Worm (Caenorhabditis elegans) whole organism, late embryonic: Measurements from ENCODE around the gene slc-36.5.

ENCODE experiments used
- T23F11.4 ChIP-seq: fragments of 200-800 bp; sonication (Bioruptor generic); optimal IDR thresholded peaks from 2 replicates; lab custom pipeline; 2018; ENCODE audit warnings: mild to moderate bottlenecking, missing genetic modification characterization, missing compliant biosample characterization
- ceh-2 ChIP-seq: sonication (generic microtip); optimal IDR thresholded peaks from 2 replicates; lab custom pipeline; 2016; ENCODE audit warnings: missing genotype, missing genetic modification characterization, missing compliant biosample characterization
- ceh-45 ChIP-seq: fragments of 200-800 bp; sonication (Bioruptor generic); IDR thresholded peaks from 2 replicates; pipeline ENCODE4 v1.3.6; 2022; ENCODE audit warnings: missing genetic modification reagents, missing genetic modification characterization, missing compliant biosample characterization
- eyg-1 ChIP-seq: sonication (generic microtip); optimal IDR thresholded peaks from 2 replicates; lab custom pipeline; 2016; ENCODE audit warnings: missing genotype, missing genetic modification characterization, missing compliant biosample characterization
- nhr-11 ChIP-seq: fragments of 150-350 bp; optimal IDR thresholded peaks from 2 replicates; lab custom pipeline; 2014; ENCODE audit warnings: missing biosample characterization, missing genetic modification characterization
- pha-4 ChIP-seq: fragments of 150-350 bp; optimal IDR thresholded peaks from 2 replicates; lab custom pipeline; 2018; ENCODE audit warnings: missing biosample characterization, missing genetic modification reagents, missing genetic modification characterization
- pqm-1 ChIP-seq: sonication (generic microtip); optimal IDR thresholded peaks from 2 replicates; lab custom pipeline; 2016; ENCODE audit warnings: missing genetic modification characterization, missing compliant biosample characterization
- ref-2 ChIP-seq: sonication (generic microtip); optimal IDR thresholded peaks from 2 replicates; lab custom pipeline; 2016; ENCODE audit warnings: missing genetic modification characterization, missing compliant biosample characterization
- sox-4 ChIP-seq: sonication (generic microtip); optimal IDR thresholded peaks from 2 replicates; lab custom pipeline; 2017; ENCODE audit warnings: mild to moderate bottlenecking, missing genetic modification characterization, inconsistent platforms, missing compliant biosample characterization
- tbx-2 ChIP-seq: sonication (generic microtip); optimal IDR thresholded peaks from 2 replicates; lab custom pipeline; 2016; ENCODE audit warnings: missing genetic modification characterization, missing compliant biosample characterization
- unc-3 ChIP-seq, 2 experiments: fragments of 200-800 bp in 1 of 2; sonication (Bioruptor generic) in 1 of 2; sonication (generic microtip) in 1 of 2; conservative IDR thresholded peaks in 1 of 2; optimal IDR thresholded peaks in 1 of 2; 2 replicates each; pipeline versions ENCODE4 v1.3.6 to Lab custom; 2016 to 2022; ENCODE audit warnings: missing compliant biosample characterization in 2 of 2, missing genetic modification characterization in 2 of 2, missing genetic modification reagents in 1 of 2
- unc-42 ChIP-seq: sonication (generic microtip); optimal IDR thresholded peaks from 2 replicates; lab custom pipeline; 2016; ENCODE audit warnings: missing genotype, missing genetic modification characterization, missing compliant biosample characterization

ce11 chrII:6825732-6826131, 51.1 kb downstream of the slc-36.5 start:
- TF ChIP-seq pha-4 (tag; lab: Kevin White, UChicago) (no peak), unc-42 (tag; lab: Kevin White, UChicago) (peak; percentile 82), ceh-45 (GFP tag; lab: Robert Waterston, UW) (no peak), nhr-11 (no peak), sox-4 (tag; lab: Kevin White, UChicago) (no peak), unc-3 (GFP tag; conservative IDR thresholded peaks at IDR 0.05; lab: Robert Waterston, UW) (no peak), unc-3 (tag; optimal IDR thresholded peaks at IDR 0.05; lab: Kevin White, UChicago) (no peak), pqm-1 (tag; lab: Kevin White, UChicago) (no peak), ceh-2 (tag; lab: Kevin White, UChicago) (no peak), eyg-1 (tag; lab: Kevin White, UChicago) (no peak), T23F11.4 (no peak), tbx-2 (tag; lab: Kevin White, UChicago) (peak; percentile 10), ref-2 (tag; lab: Kevin White, UChicago) (peak; percentile 41)
